Fruit fly (Drosophila melanogaster): Measurements from ENCODE around the gene CG4259.
A peak's percentile ranks its signal among the peaks of the same experiment; 100 is the strongest.

The CG4259 gene

DNA sequence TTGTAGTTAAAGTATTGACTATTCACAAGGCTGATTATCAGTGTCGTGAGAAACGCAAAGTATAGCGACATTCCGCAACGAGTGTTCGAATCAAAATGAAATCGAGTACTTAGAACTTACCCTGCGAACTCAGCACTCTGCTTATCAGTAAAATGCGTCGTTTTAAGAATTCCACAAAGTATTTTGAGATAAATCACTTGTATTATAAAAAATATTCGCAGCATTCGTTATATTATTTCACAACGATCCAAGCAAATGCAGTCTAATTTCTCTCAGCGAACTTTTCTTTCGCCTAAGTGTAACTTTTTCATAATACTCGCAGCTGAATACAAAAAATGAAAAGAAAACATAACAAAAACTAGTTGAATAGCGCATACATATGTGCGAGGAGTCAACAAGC lies at the start of gene CG4259:
Gene CG4259 (minus strand): TSS at position 101 of the 400 bp plus-strand sequence.
- TF ChIP-seq Hnf4 (GFP tag; optimal IDR thresholded peaks at IDR 0.05) (no peak), woc (GFP tag; optimal IDR thresholded peaks at IDR 0.05) (no peak), Sp1 (GFP tag; optimal IDR thresholded peaks at IDR 0.05) (no peak), Mio (GFP tag; optimal IDR thresholded peaks at IDR 0.05) (no peak), Hr78 (GFP tag; optimal IDR thresholded peaks at IDR 0.05) (no peak), CG32264 (GFP tag; optimal IDR thresholded peaks at IDR 0.05) (no peak), dl (GFP tag; optimal IDR thresholded peaks at IDR 0.05; ENCODE audit: insufficient read depth in 1 of 2, partially characterized antibody in 2 of 2) (no peak), Myc (optimal IDR thresholded peaks at IDR 0.05) (no peak), CG9705 (GFP tag; optimal IDR thresholded peaks at IDR 0.05) (no peak), lola (GFP tag; optimal IDR thresholded peaks at IDR 0.05) (no peak), ey (GFP tag; optimal IDR thresholded peaks at IDR 0.05) (no peak), br (GFP tag; optimal IDR thresholded peaks at IDR 0.05) (no peak), sage (GFP tag; optimal IDR thresholded peaks at IDR 0.05) (no peak), HLH106 (tag; optimal IDR thresholded peaks at IDR 0.05) (no peak), usp (GFP tag; optimal IDR thresholded peaks at IDR 0.05) (no peak)

dm6 chr2L:2178810-2179143 lies 49.7 kb upstream of the CG4259 start:
- TF ChIP-seq foxo (GFP tag; optimal IDR thresholded peaks at IDR 0.05): peak; percentile 14 to 34
- TF ChIP-seq Myc (optimal IDR thresholded peaks at IDR 0.05): no peak
- no peak for TF ChIP-seq Sp1 (GFP tag; optimal IDR thresholded peaks at IDR 0.05)
- TF ChIP-seq ey (GFP tag; optimal IDR thresholded peaks at IDR 0.05): peak; percentile 13

- no peak for TF ChIP-seq sv (GFP tag; optimal IDR thresholded peaks at IDR 0.05)
- TF ChIP-seq rgr (GFP tag; optimal IDR thresholded peaks at IDR 0.05): peak; percentile 59
- no peak for TF ChIP-seq pan (optimal IDR thresholded peaks at IDR 0.05)
- TF ChIP-seq GATAd (GFP tag; optimal IDR thresholded peaks at IDR 0.05): no peak
- peak; percentile 50 for TF ChIP-seq Hr83 (GFP tag; optimal IDR thresholded peaks at IDR 0.05; ENCODE audit: poor library complexity, severe bottlenecking)
- no peak for TF ChIP-seq CrebA (GFP tag; optimal IDR thresholded peaks at IDR 0.05; ENCODE audit: borderline replicate concordance)
- no peak for TF ChIP-seq Mio (GFP tag; optimal IDR thresholded peaks at IDR 0.05)
- no peak for TF ChIP-seq CG32264 (GFP tag; optimal IDR thresholded peaks at IDR 0.05)
- no peak for TF ChIP-seq CG9705 (GFP tag; optimal IDR thresholded peaks at IDR 0.05)
- TF ChIP-seq foxo (GFP tag; optimal IDR thresholded peaks at IDR 0.05): no peak
- TF ChIP-seq HLH106 (tag; optimal IDR thresholded peaks at IDR 0.05): peak; percentile 18
- TF ChIP-seq Dfd (GFP tag; optimal IDR thresholded peaks at IDR 0.05): peak; percentile 50
- no peak for TF ChIP-seq OdsH (GFP tag; optimal IDR thresholded peaks at IDR 0.05)
- peak; percentile 4 for TF ChIP-seq Hnf4 (GFP tag; optimal IDR thresholded peaks at IDR 0.05)
- TF ChIP-seq sage (GFP tag; optimal IDR thresholded peaks at IDR 0.05): no peak
- TF ChIP-seq fru (GFP tag; optimal IDR thresholded peaks at IDR 0.05): peak; percentile 11
- TF ChIP-seq Dif (GFP tag; optimal IDR thresholded peaks at IDR 0.05; ENCODE audit: partially characterized antibody): peak; percentile 68
- TF ChIP-seq Abd-B (GFP tag; optimal IDR thresholded peaks at IDR 0.05): no peak
- TF ChIP-seq dsf (GFP tag; optimal IDR thresholded peaks at IDR 0.05; ENCODE audit: borderline replicate concordance): no peak
- TF ChIP-seq dl (GFP tag; optimal IDR thresholded peaks at IDR 0.05; ENCODE audit: insufficient read depth in 1 of 2, partially characterized antibody in 2 of 2): peak in 1 of 2 experiments; percentile 74
- TF ChIP-seq usp (GFP tag; optimal IDR thresholded peaks at IDR 0.05): no peak
- TF ChIP-seq Rel (GFP tag; optimal IDR thresholded peaks at IDR 0.05): no peak
- peak; percentile 63 for TF ChIP-seq Rel (tag; optimal IDR thresholded peaks at IDR 0.05)
- peak; percentile 54 for TF ChIP-seq Vsx2 (GFP tag; optimal IDR thresholded peaks at IDR 0.05; ENCODE audit: partially characterized antibody)
- no peak for TF ChIP-seq N (GFP tag; optimal IDR thresholded peaks at IDR 0.05)
- no peak for TF ChIP-seq Myc (optimal IDR thresholded peaks at IDR 0.05)
- peak; percentile 95 for TF ChIP-seq psq (GFP tag; optimal IDR thresholded peaks at IDR 0.05)
- peak; percentile 67 for TF ChIP-seq Sp1 (GFP tag; optimal IDR thresholded peaks at IDR 0.05)
- peak; percentile 50 for TF ChIP-seq h (GFP tag; optimal IDR thresholded peaks at IDR 0.05)
Observed at dm6 chr2L:2177969-2178809, 49.2 kb upstream of the CG4259 start, which contains the start of gene aop. aop (minus strand) TSS chr2L:2178754.

Measured in whole organism, wandering third instar larva.